Fruit fly (Drosophila melanogaster): ENCODE measurements around the gene CAH5.

The CAH5 gene

dm6 chr3R:31259947-31260346 lies 2.5 kb upstream of the CAH5 start, which contains the start of gene CAH16:
Gene CAH16, plus strand, starts transcription at chr3R:31260247.
- no peak for TF ChIP-seq CG17801 (GFP tag; optimal IDR thresholded peaks at IDR 0.05; ENCODE audit: partially characterized antibody)

DNA sequence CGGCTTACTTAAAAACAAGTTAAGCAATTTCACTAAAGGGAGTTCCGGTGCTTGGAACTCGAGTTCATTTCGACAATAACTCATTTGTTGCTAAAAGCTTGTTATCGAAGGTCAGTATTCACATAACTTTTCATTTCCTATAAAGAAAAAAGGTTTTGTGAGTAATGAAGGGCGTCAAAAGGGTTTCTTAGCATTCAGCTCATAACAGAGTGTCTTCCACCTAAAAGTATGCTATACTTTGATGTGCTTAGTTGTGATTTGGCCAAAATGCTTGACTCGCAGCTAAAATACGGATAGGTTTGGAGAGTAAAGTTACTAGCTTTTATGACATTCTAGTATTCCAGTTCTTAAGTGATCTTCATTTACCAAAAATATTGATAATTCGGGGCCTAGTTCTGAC lies 1.5 kb downstream of the CAH5 start:
- TF ChIP-seq CG17801 (GFP tag; optimal IDR thresholded peaks at IDR 0.05; ENCODE audit: partially characterized antibody) = peak; percentile 0

dm6 chr3R:31265430-31265829 lies 3.0 kb downstream of the CAH5 start, which contains the start of gene ppk24:
Gene ppk24, plus strand, starts transcription at chr3R:31265730.
- no peak for TF ChIP-seq CG17801 (GFP tag; optimal IDR thresholded peaks at IDR 0.05; ENCODE audit: partially characterized antibody)

dm6 chr3R:31270783-31271427 lies 8.5 kb downstream of the CAH5 start:
- no peak for TF ChIP-seq CG17801 (GFP tag; optimal IDR thresholded peaks at IDR 0.05; ENCODE audit: partially characterized antibody)

DNA sequence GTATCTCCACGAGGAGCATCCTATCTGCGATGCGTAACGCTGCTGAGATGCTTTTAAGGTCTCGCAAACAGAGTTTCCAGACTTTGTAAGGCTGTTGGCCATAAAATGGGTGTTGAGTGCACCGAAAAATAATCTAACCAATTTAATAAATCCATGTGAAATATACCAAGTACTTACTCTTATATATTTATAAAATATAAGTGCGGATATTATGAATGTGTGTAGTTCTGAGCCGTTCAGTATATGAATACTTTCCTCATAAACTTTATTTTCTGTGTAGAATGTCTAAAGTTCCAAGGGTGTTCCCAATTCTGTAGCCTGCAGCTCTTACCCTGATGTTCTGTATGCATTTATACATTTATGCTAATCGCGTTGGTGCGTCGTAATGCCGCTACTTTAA lies 23.4 kb downstream of the CAH5 start:
- no peak for TF ChIP-seq CG17801 (GFP tag; optimal IDR thresholded peaks at IDR 0.05; ENCODE audit: partially characterized antibody)

dm6 chr3R:31287522-31287921 lies 25.1 kb downstream of the CAH5 start:
- no peak for TF ChIP-seq CG17801 (GFP tag; optimal IDR thresholded peaks at IDR 0.05; ENCODE audit: partially characterized antibody)

dm6 chr3R:31290195-31290594 lies 27.8 kb downstream of the CAH5 start:
- no peak for TF ChIP-seq CG17801 (GFP tag; optimal IDR thresholded peaks at IDR 0.05; ENCODE audit: partially characterized antibody)

- no peak for TF ChIP-seq CG17801 (GFP tag; optimal IDR thresholded peaks at IDR 0.05; ENCODE audit: partially characterized antibody)
Observed at dm6 chr3R:31295694-31296093, 33.3 kb downstream of the CAH5 start.

dm6 chr3R:31296989-31297388 lies 34.6 kb downstream of the CAH5 start:
- no peak for TF ChIP-seq CG17801 (GFP tag; optimal IDR thresholded peaks at IDR 0.05; ENCODE audit: partially characterized antibody)

DNA sequence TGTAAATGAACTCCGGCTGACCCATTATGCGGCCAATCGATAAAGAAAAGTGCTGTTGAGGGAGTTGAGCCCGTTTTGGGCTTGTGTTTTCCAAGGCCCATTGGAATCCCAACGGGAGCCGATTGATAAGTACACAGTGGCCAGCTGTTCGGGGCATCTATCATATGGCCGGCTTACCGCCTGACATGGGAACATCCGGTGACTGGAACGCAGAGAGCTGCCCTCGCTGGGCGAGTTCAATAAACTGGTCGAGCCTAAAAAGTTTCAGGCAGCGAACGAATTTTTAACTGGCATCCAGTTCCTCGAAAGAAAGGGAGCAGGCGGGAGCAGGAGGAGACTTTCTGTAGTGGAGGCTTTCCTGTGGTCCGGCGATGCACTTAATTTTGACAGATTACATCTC lies 39.1 kb downstream of the CAH5 start:
- no peak for TF ChIP-seq CG17801 (GFP tag; optimal IDR thresholded peaks at IDR 0.05; ENCODE audit: partially characterized antibody)

dm6 chr3R:31305284-31305683 lies 42.9 kb downstream of the CAH5 start, which contains the start of gene pHCl-2:
Gene pHCl-2, minus strand, starts transcription at chr3R:31305384.
- TF ChIP-seq CG17801 (GFP tag; optimal IDR thresholded peaks at IDR 0.05; ENCODE audit: partially characterized antibody) = no peak

DNA sequence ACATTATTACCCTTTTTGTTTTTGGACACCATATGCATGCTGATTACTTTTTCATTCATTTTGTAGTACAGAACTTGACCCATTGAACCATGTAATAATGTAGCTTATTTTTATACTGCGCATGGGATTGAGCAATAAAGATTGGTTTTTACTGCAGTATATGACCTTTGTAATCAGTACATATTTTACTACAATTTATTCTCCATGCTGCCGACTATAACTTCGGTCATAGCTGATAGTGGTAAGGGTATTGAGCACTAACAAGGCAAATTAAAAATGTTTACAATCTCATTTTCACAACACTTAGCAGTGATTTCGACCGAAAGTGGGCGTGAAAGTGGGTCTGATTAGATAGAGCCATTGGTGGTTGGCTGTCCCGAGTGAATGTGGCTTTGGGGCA lies 44.1 kb downstream of the CAH5 start:
- no peak for TF ChIP-seq CG17801 (GFP tag; optimal IDR thresholded peaks at IDR 0.05; ENCODE audit: partially characterized antibody)

DNA sequence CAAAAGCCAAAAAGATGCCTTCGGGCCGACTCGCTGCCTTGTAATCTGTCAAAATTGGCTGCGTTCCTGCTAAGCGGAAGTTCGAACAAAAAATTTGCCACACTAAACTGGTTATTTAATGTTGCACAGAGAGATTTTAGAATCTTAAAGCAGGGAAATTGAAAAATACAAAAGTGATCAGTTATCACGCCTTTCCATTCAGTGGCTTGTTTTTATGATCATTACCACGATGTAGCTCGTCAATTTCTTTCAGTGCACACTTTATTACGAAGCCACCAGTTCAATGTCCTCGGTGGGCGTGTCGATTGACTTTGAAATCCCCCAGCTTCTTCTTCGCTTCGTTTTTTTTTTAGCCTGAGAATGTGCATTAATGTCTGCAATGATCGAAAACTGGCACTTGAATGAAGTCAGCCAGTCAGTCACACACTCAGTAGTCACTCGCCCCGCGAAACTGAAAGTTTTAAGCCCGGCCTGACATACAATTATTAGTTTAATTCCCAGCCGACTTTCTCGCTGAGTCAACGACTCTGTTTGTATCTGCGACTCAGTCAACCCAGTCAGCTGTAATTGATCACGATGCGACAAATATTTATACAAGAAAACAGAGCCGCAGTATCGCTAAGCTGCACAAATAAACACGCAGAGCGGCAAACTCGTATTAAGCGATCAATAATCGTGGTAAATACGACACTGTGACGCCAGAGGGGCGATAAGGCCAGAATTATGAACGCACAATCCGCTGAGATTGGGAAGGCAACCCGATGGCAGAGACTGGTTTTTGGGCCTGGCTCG lies 46.7 kb downstream of the CAH5 start:
- TF ChIP-seq CG17801 (GFP tag; optimal IDR thresholded peaks at IDR 0.05; ENCODE audit: partially characterized antibody) = no peak

dm6 chr3R:31310300-31310699 lies 47.9 kb downstream of the CAH5 start:
- TF ChIP-seq CG17801 (GFP tag; optimal IDR thresholded peaks at IDR 0.05; ENCODE audit: partially characterized antibody) = no peak

- TF ChIP-seq CG17801 (GFP tag; optimal IDR thresholded peaks at IDR 0.05; ENCODE audit: partially characterized antibody) = no peak
Observed at dm6 chr3R:31310883-31311397, 48.5 kb downstream of the CAH5 start, which contains the start of gene CG34347. Gene CG34347, plus strand, starts transcription at chr3R:31311157.

dm6 chr3R:31312287-31312686 lies 49.9 kb downstream of the CAH5 start:
- no peak for TF ChIP-seq CG17801 (GFP tag; optimal IDR thresholded peaks at IDR 0.05; ENCODE audit: partially characterized antibody)

Measured in ovary, adult (tissue).